Fruit fly (Drosophila melanogaster): ENCODE results near the gene Spn28Dc.

DNA sequence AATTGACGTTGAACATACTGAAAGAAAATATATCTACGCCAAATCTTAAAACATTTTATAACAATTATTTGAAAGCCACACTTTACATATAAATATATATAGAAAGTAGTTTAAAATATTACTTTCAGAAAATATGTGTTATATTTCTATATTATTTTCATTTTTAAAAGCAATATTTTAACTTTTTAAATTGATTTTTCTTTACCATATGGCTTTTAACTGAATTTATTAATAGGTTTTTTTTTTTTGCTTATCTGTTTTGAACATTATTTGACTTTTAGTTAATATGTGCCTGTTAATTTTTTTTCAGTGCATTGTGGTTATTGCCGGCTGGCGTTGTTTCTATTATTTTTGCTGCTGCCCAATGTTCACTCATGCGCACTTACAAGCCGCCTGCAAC lies 39.0 kb downstream of the Spn28Dc start:
- TF ChIP-seq fd85E (GFP tag; optimal IDR thresholded peaks at IDR 0.05) (no peak), lz (GFP tag; optimal IDR thresholded peaks at IDR 0.05) (no peak), cyc (GFP tag; optimal IDR thresholded peaks at IDR 0.05) (no peak), eg (GFP tag; IDR thresholded peaks at IDR 0.05) (peak; percentile 69), CG6854 (GFP tag; optimal IDR thresholded peaks at IDR 0.05) (no peak), salr (GFP tag; optimal IDR thresholded peaks at IDR 0.05) (peak in 1 of 2 experiments; percentile 45), CG34406 (GFP tag; optimal IDR thresholded peaks at IDR 0.05) (peak; percentile 10), Sox102F (GFP tag; optimal IDR thresholded peaks at IDR 0.05) (no peak), CG3032 (tag; optimal IDR thresholded peaks at IDR 0.05) (peak; percentile 34), CG32006 (GFP tag; optimal IDR thresholded peaks at IDR 0.05) (peak; percentile 75)
